Worm (Caenorhabditis elegans): Measurements from ENCODE around the gene ZK228.4.

DNA sequence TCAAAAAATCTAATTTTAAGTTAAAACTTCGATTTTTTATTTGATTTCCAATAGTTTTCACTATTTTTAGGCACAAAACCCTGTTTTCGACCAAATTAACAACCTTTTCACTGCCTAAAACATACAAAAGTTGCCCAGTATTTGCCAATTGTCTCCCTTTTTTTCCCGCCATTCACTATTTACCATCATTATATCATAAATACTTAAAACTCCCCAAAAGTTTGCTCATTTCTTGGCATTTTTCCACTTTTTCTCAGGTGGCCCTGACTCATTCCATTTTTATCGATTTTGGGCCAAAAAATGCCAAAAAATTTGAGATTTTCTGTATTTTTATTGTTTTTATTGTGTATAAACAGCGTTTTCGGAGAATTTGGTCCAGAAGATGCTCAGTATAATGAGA lies 48.5 kb upstream of the ZK228.4 start, which contains the start of gene txt-8:
- TF ChIP-seq pha-4 (tag; optimal IDR thresholded peaks at IDR 0.05), result no peak
- no peak for TF ChIP-seq drap-1 (GFP tag; optimal IDR thresholded peaks at IDR 0.05)
- no peak for TF ChIP-seq unc-39 (tag; optimal IDR thresholded peaks at IDR 0.05)
- no peak for TF ChIP-seq unc-62 (GFP tag; optimal IDR thresholded peaks at IDR 0.05)
- TF ChIP-seq ztf-11 (tag; optimal IDR thresholded peaks at IDR 0.05), result no peak
- TF ChIP-seq lsy-2 (tag; optimal IDR thresholded peaks at IDR 0.05), result no peak

All from whole organism, mixed stage, embryonic.